Worm (Caenorhabditis elegans) whole organism, L2 larva: Measurements from ENCODE around the gene F40G9.6.

Source experiments
- aly-2 ChIP-seq: fragments of 150-350 bp; optimal IDR thresholded peaks from 2 replicates; lab custom pipeline; 2014; ENCODE audit warnings: missing biosample characterization, missing genetic modification characterization
- ama-1 ChIP-seq: fragments of 150-350 bp; optimal IDR thresholded peaks from 2 replicates; lab custom pipeline; 2018; ENCODE audit warnings: inconsistent platforms
- egl-27 ChIP-seq: sonication (generic microtip); optimal IDR thresholded peaks from 3 replicates; lab custom pipeline; 2017; ENCODE audit warnings: missing biosample characterization, missing genetic modification reagents, missing genetic modification characterization
- elt-3 ChIP-seq: sonication (generic microtip); optimal IDR thresholded peaks from 2 replicates; lab custom pipeline; 2017; ENCODE audit warnings: missing biosample characterization, missing genetic modification characterization
- mab-5 ChIP-seq: fragments of 150-350 bp; optimal IDR thresholded peaks from 2 replicates; lab custom pipeline; 2014; ENCODE audit warnings: missing biosample characterization, missing genetic modification characterization
- nhr-77 ChIP-seq: fragments of 150-350 bp; optimal IDR thresholded peaks from 2 replicates; lab custom pipeline; 2014; ENCODE audit warnings: missing biosample characterization, missing genetic modification characterization
- snpc-4 ChIP-seq: fragments of 150-350 bp; optimal IDR thresholded peaks from 2 replicates; lab custom pipeline; 2014; ENCODE audit warnings: missing biosample characterization, missing genetic modification characterization
- zag-1 ChIP-seq: fragments of 150-350 bp; optimal IDR thresholded peaks from 2 replicates; lab custom pipeline; 2014; ENCODE audit warnings: missing biosample characterization, missing genetic modification characterization

DNA sequence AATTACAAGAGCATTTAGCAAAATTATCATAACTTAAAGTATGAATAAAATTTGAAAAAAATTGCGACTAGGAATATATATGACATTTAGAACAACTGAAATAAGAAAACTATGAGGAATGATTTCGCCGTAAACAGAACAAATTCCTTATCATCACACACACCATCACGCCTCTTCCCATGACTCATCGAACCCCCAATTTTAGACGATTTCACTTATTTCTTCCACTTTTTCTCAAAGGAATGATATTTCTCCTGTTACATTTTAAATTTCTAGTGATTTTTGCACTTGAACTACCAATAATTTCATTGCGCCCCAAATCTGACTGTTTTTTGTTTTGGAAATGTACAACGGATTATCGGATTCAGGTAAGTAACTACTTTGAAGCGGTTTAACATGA, 22.7 kb upstream of the F40G9.6 start, which contains the start of the genes zig-13 and ver-1:
- TF ChIP-seq snpc-4 (no peak), egl-27 (tag; lab: Kevin White, UChicago) (no peak), mab-5 (tag; lab: Kevin White, UChicago) (no peak), zag-1 (no peak), nhr-77 (tag; lab: Kevin White, UChicago) (no peak), aly-2 (no peak), ama-1 (lab: Kevin White, UChicago) (no peak), elt-3 (tag; lab: Kevin White, UChicago) (no peak)
